Fruit fly (Drosophila melanogaster) S2 (cell line): ENCODE data around the gene VhaPPA1-2.

Experiments used
- CG8478 ChIP-seq: fragments of >200 bp; optimal IDR thresholded peaks from 2 replicates; lab custom pipeline; 2018
- CTCF ChIP-seq, 2 experiments: fragments of >200 bp; optimal IDR thresholded peaks; 2 replicates each; lab custom pipeline; 2018

VhaPPA1-2 gene

dm6 chr3R:14878145-14878544 is 21.9 kb downstream of the VhaPPA1-2 start:
- no peak for TF ChIP-seq CG8478 (lab: Kevin White, UChicago)
- TF ChIP-seq CTCF (optimal IDR thresholded peaks at IDR 0.05; lab: Kevin White, UChicago), result no peak

dm6 chr3R:14875965-14876331 is 24.1 kb downstream of the VhaPPA1-2 start:
- TF ChIP-seq CG8478 (lab: Kevin White, UChicago), result no peak
- TF ChIP-seq CTCF (optimal IDR thresholded peaks at IDR 0.05; lab: Kevin White, UChicago), result no peak

dm6 chr3R:14875274-14875964 is 24.7 kb downstream of the VhaPPA1-2 start, which contains the start of gene btsz:
btsz (minus strand) TSS chr3R:14875488.
- TF ChIP-seq CG8478 (lab: Kevin White, UChicago) (no peak), CTCF (optimal IDR thresholded peaks at IDR 0.05; lab: Kevin White, UChicago) (no peak)

- TF ChIP-seq CG8478 (lab: Kevin White, UChicago) (no peak), CTCF (optimal IDR thresholded peaks at IDR 0.05; lab: Kevin White, UChicago) (no peak)
Measured at dm6 chr3R:14873345-14873744, 26.7 kb downstream of the VhaPPA1-2 start.

- TF ChIP-seq CTCF (optimal IDR thresholded peaks at IDR 0.05; lab: Kevin White, UChicago) (no peak), CG8478 (lab: Kevin White, UChicago) (no peak)
Measured at dm6 chr3R:14864819-14865218, 35.3 kb downstream of the VhaPPA1-2 start.

- TF ChIP-seq CG8478 (lab: Kevin White, UChicago), result no peak
- TF ChIP-seq CTCF (optimal IDR thresholded peaks at IDR 0.05; lab: Kevin White, UChicago), result no peak
Measured at dm6 chr3R:14853767-14854191, 46.3 kb downstream of the VhaPPA1-2 start.

dm6 chr3R:14852610-14853009 is 47.5 kb downstream of the VhaPPA1-2 start:
- TF ChIP-seq CG8478 (lab: Kevin White, UChicago) (no peak), CTCF (optimal IDR thresholded peaks at IDR 0.05; lab: Kevin White, UChicago) (no peak)
